Fruit fly (Drosophila melanogaster) whole organism, embryonic: ENCODE results near the gene CG32797.

Experiments
- ATbp ChIP-seq: fragments of 200-800 bp; sonication (Bioruptor generic); optimal IDR thresholded peaks from 2 replicates; lab custom pipeline; 2017; ENCODE audit warnings: missing biosample characterization, mild to moderate bottlenecking, missing genetic modification characterization, missing genetic modification reagents
- CG10209 ChIP-seq: fragments of 200-800 bp; sonication (Bioruptor generic); optimal IDR thresholded peaks from 3 replicates; lab custom pipeline; 2017; ENCODE audit warnings: missing biosample characterization, mild to moderate bottlenecking, missing genetic modification characterization, missing genetic modification reagents
- CG10274 ChIP-seq: fragments of 200-800 bp; sonication (Bioruptor generic); optimal IDR thresholded peaks from 3 replicates; lab custom pipeline; 2017; ENCODE audit warnings: missing biosample characterization, mild to moderate bottlenecking, missing genetic modification characterization
- CG10654 ChIP-seq: fragments of 200-800 bp; sonication (Bioruptor generic); optimal IDR thresholded peaks from 2 replicates; lab custom pipeline; 2016; ENCODE audit warnings: missing biosample characterization, missing genetic modification characterization
- CG11398 ChIP-seq: fragments of 200-800 bp; sonication (Bioruptor generic); optimal IDR thresholded peaks from 2 replicates; lab custom pipeline; 2016; ENCODE audit warnings: missing biosample characterization, missing genetic modification characterization
- CG12769 ChIP-seq: fragments of 200-800 bp; sonication (Bioruptor generic); optimal IDR thresholded peaks from 2 replicates; lab custom pipeline; 2019; ENCODE audit warnings: missing biosample characterization, mild to moderate bottlenecking, missing genetic modification characterization, moderate library complexity
- CG12942 ChIP-seq: fragments of 200-800 bp; sonication (Bioruptor generic); optimal IDR thresholded peaks from 3 replicates; lab custom pipeline; 2016; ENCODE audit warnings: missing biosample characterization, missing genetic modification characterization
- CG14014 ChIP-seq: fragments of 200-800 bp; sonication (Bioruptor generic); IDR thresholded peaks from 2 replicates; pipeline ENCODE4 v1.3.6; 2022; ENCODE audit warnings: missing biosample characterization, missing genetic modification characterization
- CG15479 ChIP-seq: fragments of 200-800 bp; sonication (Bioruptor generic); optimal IDR thresholded peaks from 3 replicates; lab custom pipeline; 2019; ENCODE audit warnings: missing biosample characterization, mild to moderate bottlenecking, missing genetic modification characterization, moderate library complexity
- CG17186 ChIP-seq: fragments of 200-800 bp; sonication (Bioruptor generic); optimal IDR thresholded peaks from 3 replicates; lab custom pipeline; 2017; ENCODE audit warnings: missing biosample characterization, missing genetic modification reagents, missing genetic modification characterization
- CG17802 ChIP-seq: fragments of 200-800 bp; sonication (Bioruptor generic); optimal IDR thresholded peaks from 2 replicates; lab custom pipeline; 2018; ENCODE audit warnings: missing biosample characterization, mild to moderate bottlenecking, missing genetic modification characterization, moderate library complexity
- CG17912 ChIP-seq: fragments of 200-800 bp; sonication (Bioruptor generic); optimal IDR thresholded peaks from 2 replicates; lab custom pipeline; 2018; ENCODE audit warnings: missing biosample characterization, mild to moderate bottlenecking, missing genetic modification characterization
- CG18764 ChIP-seq: fragments of 200-800 bp; sonication (Bioruptor generic); optimal IDR thresholded peaks from 3 replicates; lab custom pipeline; 2016; ENCODE audit warnings: missing biosample characterization, missing genetic modification characterization
- CG2678 ChIP-seq: fragments of 200-800 bp; sonication (Bioruptor generic); optimal IDR thresholded peaks from 3 replicates; lab custom pipeline; 2019; ENCODE audit warnings: missing biosample characterization, mild to moderate bottlenecking, missing genetic modification characterization, moderate library complexity
- CG4730 ChIP-seq: fragments of 200-800 bp; sonication (Bioruptor generic); IDR thresholded peaks from 2 replicates; pipeline ENCODE4 v1.3.6; 2022; ENCODE audit warnings: missing biosample characterization, missing genetic modification characterization
- CG6689 ChIP-seq: fragments of 200-800 bp; sonication (Bioruptor generic); IDR thresholded peaks from 2 replicates; pipeline ENCODE4 v1.3.6; 2022; ENCODE audit warnings: missing biosample characterization, missing genetic modification characterization
- CG6765 ChIP-seq: fragments of 200-800 bp; sonication (Bioruptor generic); optimal IDR thresholded peaks from 3 replicates; lab custom pipeline; 2017; ENCODE audit warnings: missing biosample characterization, mild to moderate bottlenecking, missing genetic modification characterization
- CG8089 ChIP-seq: fragments of 200-800 bp; sonication (Bioruptor generic); optimal IDR thresholded peaks from 3 replicates; lab custom pipeline; 2016; ENCODE audit warnings: missing biosample characterization, missing genetic modification characterization
- Chrac-16 ChIP-seq: fragments of 200-800 bp; sonication (Bioruptor generic); optimal IDR thresholded peaks from 3 replicates; lab custom pipeline; 2016; ENCODE audit warnings: missing biosample characterization, missing genetic modification characterization
- Ets65A ChIP-seq: fragments of 200-800 bp; sonication (Bioruptor generic); peaks from one replicate; lab custom pipeline; 2016; ENCODE audit warnings: missing biosample characterization, missing genetic modification characterization
- Ets97D ChIP-seq: fragments of 200-800 bp; sonication (Bioruptor generic); optimal IDR thresholded peaks from 3 replicates; lab custom pipeline; 2016; ENCODE audit warnings: missing biosample characterization, missing genetic modification characterization
- HLH54F ChIP-seq: fragments of 200-800 bp; sonication (Bioruptor generic); optimal IDR thresholded peaks from 3 replicates; lab custom pipeline; 2016; ENCODE audit warnings: missing biosample characterization, missing genetic modification characterization
- Hand ChIP-seq: fragments of 200-800 bp; sonication (Bioruptor generic); optimal IDR thresholded peaks from 2 replicates; lab custom pipeline; 2017; ENCODE audit warnings: mild to moderate bottlenecking, missing biosample characterization, missing genetic modification reagents, missing genetic modification characterization
- Lhr ChIP-seq: fragments of 200-800 bp; sonication (Bioruptor generic); optimal IDR thresholded peaks from 3 replicates; lab custom pipeline; 2017; ENCODE audit warnings: mild to moderate bottlenecking, missing biosample characterization, missing genetic modification reagents, missing genetic modification characterization
- Mes4 ChIP-seq: fragments of 200-800 bp; sonication (Bioruptor generic); optimal IDR thresholded peaks from 2 replicates; lab custom pipeline; 2016; ENCODE audit warnings: missing biosample characterization, missing genetic modification characterization
- NK7.1 ChIP-seq: fragments of 200-800 bp; sonication (Bioruptor generic); optimal IDR thresholded peaks from 3 replicates; lab custom pipeline; 2016; ENCODE audit warnings: missing biosample characterization, missing genetic modification characterization
- Nf-YA ChIP-seq: fragments of 200-800 bp; sonication (Bioruptor generic); IDR thresholded peaks from 2 replicates; pipeline ENCODE4 v1.3.6; 2022; ENCODE audit warnings: missing biosample characterization, missing genetic modification characterization
- Oaz ChIP-seq: fragments of 200-800 bp; sonication (Bioruptor generic); IDR thresholded peaks from 2 replicates; pipeline ENCODE4 v1.3.6; 2022; ENCODE audit warnings: missing biosample characterization, missing genetic modification characterization
- Spps ChIP-seq: fragments of 200-800 bp; sonication (Bioruptor generic); optimal IDR thresholded peaks from 2 replicates; lab custom pipeline; 2018; ENCODE audit warnings: missing biosample characterization, mild to moderate bottlenecking, missing genetic modification characterization
- Tbp ChIP-seq: fragments of >200 bp; optimal IDR thresholded peaks from 2 replicates; lab custom pipeline; 2018; ENCODE audit warnings: missing biosample characterization, missing genetic modification characterization
- Vsx1 ChIP-seq: fragments of 200-800 bp; sonication (Bioruptor generic); optimal IDR thresholded peaks from 2 replicates; lab custom pipeline; 2017; ENCODE audit warnings: missing biosample characterization, mild to moderate bottlenecking, missing genetic modification characterization, missing genetic modification reagents
- bcd ChIP-seq: fragments of 200-800 bp; sonication (Bioruptor generic); optimal IDR thresholded peaks from 2 replicates; lab custom pipeline; 2017; ENCODE audit warnings: missing biosample characterization, mild to moderate bottlenecking, missing genetic modification characterization
- bsh ChIP-seq, 2 experiments: fragments of 200-800 bp; sonication (Bioruptor generic); optimal IDR thresholded peaks; 2 replicates each; lab custom pipeline; 2017 to 2018; ENCODE audit warnings: mild to moderate bottlenecking in 2 of 2, missing biosample characterization in 2 of 2, missing genetic modification characterization in 2 of 2, moderate library complexity in 1 of 2
- btn ChIP-seq: fragments of 200-800 bp; sonication (Bioruptor generic); optimal IDR thresholded peaks from 2 replicates; lab custom pipeline; 2016; ENCODE audit warnings: missing biosample characterization, missing genetic modification characterization
- chn ChIP-seq: fragments of 200-800 bp; sonication (Bioruptor generic); optimal IDR thresholded peaks from 2 replicates; lab custom pipeline; 2016; ENCODE audit warnings: missing biosample characterization, missing genetic modification characterization
- ems ChIP-seq: fragments of 200-800 bp; sonication (Bioruptor generic); optimal IDR thresholded peaks from 3 replicates; lab custom pipeline; 2016; ENCODE audit warnings: missing biosample characterization, missing genetic modification characterization
- fd96Cb ChIP-seq: fragments of 200-800 bp; sonication (Bioruptor generic); optimal IDR thresholded peaks from 2 replicates; lab custom pipeline; 2018; ENCODE audit warnings: missing biosample characterization, mild to moderate bottlenecking, missing genetic modification characterization, moderate library complexity
- fru ChIP-seq: fragments of >200 bp; optimal IDR thresholded peaks from 2 replicates; lab custom pipeline; 2017
- hb ChIP-seq: fragments of 200-800 bp; sonication (Bioruptor generic); IDR thresholded peaks from 3 replicates; pipeline ENCODE4 v1.3.6; 2022; ENCODE audit warnings: missing biosample characterization, missing genetic modification characterization; ENCODE audit not compliant: partially characterized antibody
- hkb ChIP-seq, 2 experiments: fragments of 200-800 bp in 1 of 2; fragments of >200 bp in 1 of 2; sonication (Bioruptor generic) in 1 of 2; IDR thresholded peaks in 1 of 2; optimal IDR thresholded peaks in 1 of 2; 2 replicates each; pipeline versions ENCODE4 v1.3.6 to Lab custom; 2017 to 2022; ENCODE audit warnings: missing biosample characterization in 1 of 2, missing genetic modification characterization in 1 of 2
- hth ChIP-seq: fragments of >200 bp; optimal IDR thresholded peaks from 2 replicates; lab custom pipeline; 2017; ENCODE audit warnings: inconsistent platforms
- knrl ChIP-seq: fragments of 200-800 bp; sonication (Bioruptor generic); IDR thresholded peaks from 3 replicates; pipeline ENCODE4 v1.3.6; 2022; ENCODE audit warnings: missing biosample characterization, missing genetic modification characterization; ENCODE audit not compliant: partially characterized antibody
- lilli ChIP-seq: fragments of 200-800 bp; sonication (Bioruptor generic); optimal IDR thresholded peaks from 3 replicates; lab custom pipeline; 2016; ENCODE audit warnings: missing biosample characterization, missing genetic modification characterization
- mam ChIP-seq: fragments of 200-800 bp; sonication (Bioruptor generic); optimal IDR thresholded peaks from 3 replicates; lab custom pipeline; 2016; ENCODE audit warnings: missing biosample characterization, missing genetic modification characterization
- nau ChIP-seq: fragments of 200-800 bp; sonication (Bioruptor generic); optimal IDR thresholded peaks from 3 replicates; lab custom pipeline; 2017; ENCODE audit warnings: missing biosample characterization, mild to moderate bottlenecking, missing genetic modification characterization, missing genetic modification reagents
- phol ChIP-seq: fragments of 200-800 bp; sonication (Bioruptor generic); optimal IDR thresholded peaks from 3 replicates; lab custom pipeline; 2018; ENCODE audit warnings: missing biosample characterization, mild to moderate bottlenecking, missing genetic modification characterization, moderate library complexity
- ranshi ChIP-seq: fragments of 200-800 bp; sonication (Bioruptor generic); IDR thresholded peaks from 2 replicates; pipeline ENCODE4 v1.3.6; 2022; ENCODE audit warnings: missing biosample characterization, missing genetic modification characterization
- rib ChIP-seq: fragments of 200-800 bp; sonication (Bioruptor generic); IDR thresholded peaks from 2 replicates; pipeline ENCODE4 v1.3.6; 2022; ENCODE audit warnings: missing biosample characterization, missing genetic modification characterization
- sens-2 ChIP-seq: fragments of 200-800 bp; sonication (Bioruptor generic); IDR thresholded peaks from 2 replicates; pipeline ENCODE4 v1.3.6; 2022; ENCODE audit warnings: missing biosample characterization, missing genetic modification characterization
- sisA ChIP-seq: fragments of 200-800 bp; sonication (Bioruptor generic); IDR thresholded peaks from 2 replicates; pipeline ENCODE4 v1.3.6; 2022; ENCODE audit warnings: missing biosample characterization, missing genetic modification characterization
- trh ChIP-seq: fragments of 200-800 bp; sonication (Bioruptor generic); optimal IDR thresholded peaks from 2 replicates; lab custom pipeline; 2016; ENCODE audit warnings: missing biosample characterization, missing genetic modification characterization
- tx ChIP-seq: fragments of 200-800 bp; sonication (Bioruptor generic); optimal IDR thresholded peaks from 2 replicates; lab custom pipeline; 2016; ENCODE audit warnings: missing biosample characterization, missing genetic modification characterization

CG32797 gene

DNA sequence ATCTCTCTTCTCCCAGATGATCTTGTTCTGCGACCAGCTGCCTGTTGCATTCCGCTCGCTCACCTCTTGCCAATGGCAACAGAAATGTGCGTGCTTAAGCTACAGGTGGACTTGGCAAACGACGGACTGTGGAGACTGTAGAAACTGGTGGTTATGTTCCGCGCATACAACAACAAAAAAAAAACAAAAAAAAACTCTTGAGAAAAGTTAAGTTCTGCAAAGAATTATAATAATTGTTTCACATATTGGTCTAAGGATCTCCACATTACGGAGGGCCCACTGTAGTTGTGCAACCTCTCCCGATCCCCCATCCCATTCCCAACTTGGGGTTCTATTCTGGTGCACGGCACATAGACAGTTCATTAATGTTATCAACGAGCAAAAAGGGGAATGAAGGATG, 42.9 kb upstream of the CG32797 start (continued):
- TF ChIP-seq nau: peak; percentile 55
- peak; percentile 51 for TF ChIP-seq CG18764 (GFP tag; lab: Kevin White, UChicago)
- peak; percentile 62 for TF ChIP-seq CG10209
- peak; percentile 19 for TF ChIP-seq CG10274
- peak; percentile 71 for TF ChIP-seq Chrac-16 (GFP tag; lab: Kevin White, UChicago)
- TF ChIP-seq lilli (GFP tag; lab: Kevin White, UChicago): peak; percentile 64
- peak; percentile 37 for TF ChIP-seq HLH54F
- peak; percentile 63 for TF ChIP-seq ems
- TF ChIP-seq Nf-YA: peak; percentile 61
- TF ChIP-seq Hand (GFP tag; lab: Kevin White, UChicago): no peak
- peak; percentile 70 for TF ChIP-seq CG2678
- TF ChIP-seq Vsx1 (GFP tag; lab: Kevin White, UChicago): peak; percentile 7
- peak; percentile 64 for TF ChIP-seq tx (GFP tag; lab: Kevin White, UChicago)
- peak; percentile 48 for TF ChIP-seq NK7.1
- TF ChIP-seq hth: no peak
- peak; percentile 77 for TF ChIP-seq chn (GFP tag; lab: Kevin White, UChicago)
- peak; percentile 68 for TF ChIP-seq CG4730 (GFP tag; lab: Robert Waterston, UW)
- peak; percentile 59 for TF ChIP-seq CG10654 (GFP tag; lab: Kevin White, UChicago)
- peak; percentile 69 for TF ChIP-seq sens-2 (GFP tag; lab: Robert Waterston, UW)
- peak; percentile 83 for TF ChIP-seq CG6689 (GFP tag; lab: Robert Waterston, UW)
- TF ChIP-seq mam (GFP tag; lab: Kevin White, UChicago): peak; percentile 32
- TF ChIP-seq CG17912: no peak
- TF ChIP-seq ATbp: peak; percentile 74
- no peak for TF ChIP-seq knrl (GFP tag; lab: Robert Waterston, UW)
- peak; percentile 77 for TF ChIP-seq phol (tag; lab: Kevin White, UChicago)
- peak; percentile 59 for TF ChIP-seq Mes4 (GFP tag; lab: Kevin White, UChicago)
- peak; percentile 28 for TF ChIP-seq Lhr
- peak; percentile 91 for TF ChIP-seq Ets65A
- peak; percentile 86 for TF ChIP-seq sisA (GFP tag; lab: Robert Waterston, UW)
- TF ChIP-seq CG14014 (GFP tag; lab: Robert Waterston, UW): peak; percentile 58
- peak; percentile 78 for TF ChIP-seq fd96Cb (tag; lab: Kevin White, UChicago)
- peak; percentile 47 for TF ChIP-seq Ets97D (GFP tag; lab: Kevin White, UChicago)
- no peak for TF ChIP-seq hkb (optimal IDR thresholded peaks at IDR 0.05; lab: Kevin White, UChicago)
- peak; percentile 80 for TF ChIP-seq hkb (GFP tag; IDR thresholded peaks at IDR 0.05; lab: Robert Waterston, UW)
- no peak for TF ChIP-seq CG12769 (tag; lab: Kevin White, UChicago)
- no peak for TF ChIP-seq CG15479 (GFP tag; lab: Kevin White, UChicago)
- peak; percentile 66 for TF ChIP-seq CG11398 (GFP tag; lab: Kevin White, UChicago)
- TF ChIP-seq CG17802 (tag; lab: Kevin White, UChicago): peak; percentile 28
- no peak for TF ChIP-seq hb (GFP tag; lab: Robert Waterston, UW)
- peak; percentile 88 to 89 for TF ChIP-seq bsh (GFP tag; optimal IDR thresholded peaks at IDR 0.05; lab: Kevin White, UChicago)
- TF ChIP-seq Oaz (GFP tag; lab: Robert Waterston, UW): no peak
- TF ChIP-seq CG8089 (GFP tag; lab: Kevin White, UChicago): peak; percentile 73
- TF ChIP-seq btn (GFP tag; lab: Kevin White, UChicago): peak; percentile 78
- peak; percentile 58 for TF ChIP-seq CG12942 (GFP tag; lab: Kevin White, UChicago)
- TF ChIP-seq fru (lab: Kevin White, UChicago): no peak
- peak; percentile 76 for TF ChIP-seq Spps (tag; lab: Kevin White, UChicago)
- TF ChIP-seq Tbp (GFP tag; lab: Kevin White, UChicago): no peak
- TF ChIP-seq bcd (GFP tag; lab: Kevin White, UChicago): peak; percentile 61
- TF ChIP-seq CG17186 (GFP tag; lab: Kevin White, UChicago): peak; percentile 15
- peak; percentile 78 for TF ChIP-seq ranshi
- TF ChIP-seq trh (GFP tag; lab: Kevin White, UChicago): peak; percentile 27
- no peak for TF ChIP-seq CG6765 (GFP tag; lab: Kevin White, UChicago)
- no peak for TF ChIP-seq rib
